Fruit fly (Drosophila melanogaster) whole organism, embryonic: ENCODE measurements around the gene CG43120.
A peak's percentile ranks its signal among the peaks of the same experiment; 100 is the strongest.

ENCODE experiments used
- ATbp ChIP-seq: fragments of 200-800 bp; sonication (Bioruptor generic); optimal IDR thresholded peaks from 2 replicates; lab custom pipeline; 2017; ENCODE audit warnings: missing biosample characterization, mild to moderate bottlenecking, missing genetic modification characterization, missing genetic modification reagents
- B-H1 ChIP-seq: fragments of 200-800 bp; sonication (Bioruptor generic); IDR thresholded peaks from 3 replicates; pipeline ENCODE4 v1.3.6; 2022; ENCODE audit warnings: missing biosample characterization, missing genetic modification characterization
- CG10321 ChIP-seq: fragments of 200-800 bp; sonication (Bioruptor generic); IDR thresholded peaks from 2 replicates; pipeline ENCODE4 v1.3.6; 2022; ENCODE audit warnings: missing biosample characterization, missing genetic modification characterization
- CG11093 ChIP-seq: fragments of 200-800 bp; sonication (Bioruptor generic); IDR thresholded peaks from 3 replicates; pipeline ENCODE4 v1.3.6; 2022; ENCODE audit warnings: missing biosample characterization, missing genetic modification characterization
- CG1233 ChIP-seq: fragments of 200-800 bp; sonication (Bioruptor generic); optimal IDR thresholded peaks from 4 replicates; lab custom pipeline; 2018; ENCODE audit warnings: missing biosample characterization, mild to moderate bottlenecking, missing genetic modification characterization
- CG13123 ChIP-seq: fragments of 200-800 bp; sonication (Bioruptor generic); optimal IDR thresholded peaks from 2 replicates; lab custom pipeline; 2016; ENCODE audit warnings: missing biosample characterization, missing genetic modification characterization
- CG14965 ChIP-seq: fragments of 200-800 bp; sonication (Bioruptor generic); optimal IDR thresholded peaks from 2 replicates; lab custom pipeline; 2016; ENCODE audit warnings: missing biosample characterization, missing genetic modification characterization, borderline replicate concordance
- CG1529 ChIP-seq: fragments of 200-800 bp; sonication (Bioruptor generic); optimal IDR thresholded peaks from 3 replicates; lab custom pipeline; 2018; ENCODE audit warnings: missing biosample characterization, missing genetic modification characterization
- CG15696 ChIP-seq: fragments of 200-800 bp; sonication (Bioruptor generic); optimal IDR thresholded peaks from 2 replicates; lab custom pipeline; 2019; ENCODE audit warnings: missing biosample characterization, mild to moderate bottlenecking, missing genetic modification characterization, moderate library complexity
- CG1647 ChIP-seq: fragments of 200-800 bp; sonication (Bioruptor generic); optimal IDR thresholded peaks from 3 replicates; lab custom pipeline; 2016; ENCODE audit warnings: missing biosample characterization, missing genetic modification characterization
- CG17829 ChIP-seq: fragments of 200-800 bp; optimal IDR thresholded peaks from 2 replicates; lab custom pipeline; 2019; ENCODE audit warnings: missing biosample characterization, mild to moderate bottlenecking, missing genetic modification characterization, moderate library complexity
- CG5245 ChIP-seq: fragments of 200-800 bp; sonication (Bioruptor generic); optimal IDR thresholded peaks from 3 replicates; lab custom pipeline; 2016; ENCODE audit warnings: missing biosample characterization, missing genetic modification characterization
- CG6683 ChIP-seq: fragments of 200-800 bp; sonication (Bioruptor generic); optimal IDR thresholded peaks from 2 replicates; lab custom pipeline; 2017; ENCODE audit warnings: missing biosample characterization, mild to moderate bottlenecking, missing genetic modification characterization, missing genetic modification reagents
- CG6689 ChIP-seq: fragments of 200-800 bp; sonication (Bioruptor generic); IDR thresholded peaks from 2 replicates; pipeline ENCODE4 v1.3.6; 2022; ENCODE audit warnings: missing biosample characterization, missing genetic modification characterization
- CG6765 ChIP-seq: fragments of 200-800 bp; sonication (Bioruptor generic); optimal IDR thresholded peaks from 3 replicates; lab custom pipeline; 2017; ENCODE audit warnings: missing biosample characterization, mild to moderate bottlenecking, missing genetic modification characterization
- CG6813 ChIP-seq: fragments of 200-800 bp; sonication (Bioruptor generic); optimal IDR thresholded peaks from 2 replicates; lab custom pipeline; 2017; ENCODE audit warnings: missing biosample characterization, missing genetic modification characterization, mild to moderate bottlenecking, moderate library complexity, missing genetic modification reagents
- CG7556 ChIP-seq: fragments of 200-800 bp; sonication (Bioruptor generic); optimal IDR thresholded peaks from 2 replicates; lab custom pipeline; 2017; ENCODE audit warnings: missing biosample characterization, mild to moderate bottlenecking, missing genetic modification characterization
- CG9437 ChIP-seq: fragments of 200-800 bp; sonication (Bioruptor generic); optimal IDR thresholded peaks from 2 replicates; lab custom pipeline; 2018; ENCODE audit warnings: missing biosample characterization, mild to moderate bottlenecking, missing genetic modification characterization
- CG9797 ChIP-seq: fragments of 200-800 bp; sonication (Bioruptor generic); optimal IDR thresholded peaks from 3 replicates; lab custom pipeline; 2018; ENCODE audit warnings: missing biosample characterization, mild to moderate bottlenecking, missing genetic modification characterization
- Dad ChIP-seq: fragments of 200-800 bp; sonication (Bioruptor generic); optimal IDR thresholded peaks from 3 replicates; lab custom pipeline; 2016; ENCODE audit warnings: missing biosample characterization, missing genetic modification characterization
- ERR ChIP-seq: fragments of 200-800 bp; sonication (Bioruptor generic); optimal IDR thresholded peaks from 2 replicates; lab custom pipeline; 2016; ENCODE audit warnings: missing biosample characterization, missing genetic modification characterization
- Elba2 ChIP-seq: fragments of 200-800 bp; sonication (Bioruptor generic); optimal IDR thresholded peaks from 3 replicates; lab custom pipeline; 2016; ENCODE audit warnings: missing biosample characterization, missing genetic modification characterization
- HLH4C ChIP-seq: fragments of 200-800 bp; sonication (Bioruptor generic); IDR thresholded peaks from 3 replicates; pipeline ENCODE4 v1.3.6; 2022; ENCODE audit warnings: missing biosample characterization, missing genetic modification characterization; ENCODE audit not compliant: partially characterized antibody
- HLH54F ChIP-seq: fragments of 200-800 bp; sonication (Bioruptor generic); optimal IDR thresholded peaks from 3 replicates; lab custom pipeline; 2016; ENCODE audit warnings: missing biosample characterization, missing genetic modification characterization
- Hmx ChIP-seq: fragments of 200-800 bp; sonication (Bioruptor generic); optimal IDR thresholded peaks from 2 replicates; lab custom pipeline; 2016; ENCODE audit warnings: missing biosample characterization, missing genetic modification characterization
- Lim3 ChIP-seq: fragments of 200-800 bp; sonication (Bioruptor generic); IDR thresholded peaks from 2 replicates; pipeline ENCODE4 v1.3.6; 2022; ENCODE audit warnings: missing biosample characterization, missing genetic modification characterization
- Mad ChIP-seq: fragments of 200-800 bp; sonication (Bioruptor generic); optimal IDR thresholded peaks from 2 replicates; lab custom pipeline; 2016; ENCODE audit warnings: missing biosample characterization, missing genetic modification characterization
- NK7.1 ChIP-seq: fragments of 200-800 bp; sonication (Bioruptor generic); optimal IDR thresholded peaks from 3 replicates; lab custom pipeline; 2016; ENCODE audit warnings: missing biosample characterization, missing genetic modification characterization
- PHDP ChIP-seq: fragments of 200-800 bp; sonication (Bioruptor generic); optimal IDR thresholded peaks from 3 replicates; lab custom pipeline; 2018; ENCODE audit warnings: missing biosample characterization, mild to moderate bottlenecking, missing genetic modification characterization, moderate library complexity
- Ssrp ChIP-seq: fragments of 200-800 bp; sonication (Bioruptor generic); optimal IDR thresholded peaks from 2 replicates; lab custom pipeline; 2018; ENCODE audit warnings: missing biosample characterization, mild to moderate bottlenecking, missing genetic modification characterization, moderate library complexity
- Trl ChIP-seq, 3 experiments: fragments of >200 bp in 2 of 3; fragments of 200-800 bp in 1 of 3; sonication (Bioruptor generic) in 1 of 3; optimal IDR thresholded peaks; 2 replicates in 1 of 3; 3 replicates in 2 of 3; lab custom pipeline; 2016 to 2017; ENCODE audit warnings: missing biosample characterization in 1 of 3, missing genetic modification characterization in 1 of 3
- al ChIP-seq: fragments of 200-800 bp; sonication (Bioruptor generic); IDR thresholded peaks from 2 replicates; pipeline ENCODE4 v1.3.6; 2022; ENCODE audit warnings: missing biosample characterization, missing genetic modification characterization
- ap ChIP-seq: fragments of 200-800 bp; sonication (Bioruptor generic); IDR thresholded peaks from 2 replicates; pipeline ENCODE4 v1.3.6; 2022; ENCODE audit warnings: missing biosample characterization, missing genetic modification characterization
- bsh ChIP-seq, 2 experiments: fragments of 200-800 bp; sonication (Bioruptor generic); optimal IDR thresholded peaks; 2 replicates each; lab custom pipeline; 2017 to 2018; ENCODE audit warnings: mild to moderate bottlenecking in 2 of 2, missing biosample characterization in 2 of 2, missing genetic modification characterization in 2 of 2, moderate library complexity in 1 of 2
- caup ChIP-seq: fragments of 200-800 bp; sonication (Bioruptor generic); optimal IDR thresholded peaks from 3 replicates; lab custom pipeline; 2017; ENCODE audit warnings: missing biosample characterization, mild to moderate bottlenecking, missing genetic modification characterization, moderate library complexity; ENCODE audit not compliant: severe bottlenecking
- dm ChIP-seq: fragments of 200-800 bp; sonication (Bioruptor generic); optimal IDR thresholded peaks from 3 replicates; lab custom pipeline; 2016; ENCODE audit warnings: missing biosample characterization, missing genetic modification characterization
- en ChIP-seq: fragments of 200-800 bp; sonication (Bioruptor generic); optimal IDR thresholded peaks from 2 replicates; lab custom pipeline; 2016; ENCODE audit warnings: missing biosample characterization, missing genetic modification characterization
- ftz-f1 ChIP-seq: fragments of 200-800 bp; sonication (Bioruptor generic); optimal IDR thresholded peaks from 2 replicates; lab custom pipeline; 2016; ENCODE audit warnings: missing biosample characterization, missing genetic modification characterization
- gfzf ChIP-seq: fragments of 200-800 bp; sonication (Bioruptor generic); optimal IDR thresholded peaks from 2 replicates; lab custom pipeline; 2016; ENCODE audit warnings: missing biosample characterization, mild to moderate bottlenecking, missing genetic modification characterization, moderate library complexity
- gsb-n ChIP-seq: fragments of 200-800 bp; sonication (Bioruptor generic); optimal IDR thresholded peaks from 3 replicates; lab custom pipeline; 2018; ENCODE audit warnings: missing biosample characterization, mild to moderate bottlenecking, missing genetic modification characterization
- lab ChIP-seq: fragments of 200-800 bp; sonication (Bioruptor generic); optimal IDR thresholded peaks from 3 replicates; lab custom pipeline; 2017; ENCODE audit warnings: missing biosample characterization, missing genetic modification characterization, mild to moderate bottlenecking, moderate library complexity, missing genetic modification reagents
- lola ChIP-seq, 3 experiments: fragments of >200 bp in 2 of 3; fragments of 200-800 bp in 1 of 3; sonication (Bioruptor generic) in 1 of 3; optimal IDR thresholded peaks; 2 replicates each; lab custom pipeline; 2017 to 2019; ENCODE audit warnings: missing biosample characterization in 3 of 3, missing genetic modification characterization in 3 of 3, mild to moderate bottlenecking in 1 of 3, moderate library complexity in 1 of 3
- mirr ChIP-seq: fragments of 200-800 bp; sonication (Bioruptor generic); optimal IDR thresholded peaks from 3 replicates; lab custom pipeline; 2018; ENCODE audit warnings: missing biosample characterization, mild to moderate bottlenecking, missing genetic modification characterization
- mld ChIP-seq: fragments of 200-800 bp; sonication (Bioruptor generic); IDR thresholded peaks from 3 replicates; pipeline ENCODE4 v1.3.6; 2022; ENCODE audit warnings: missing biosample characterization, missing genetic modification characterization; ENCODE audit not compliant: partially characterized antibody
- nau ChIP-seq: fragments of 200-800 bp; sonication (Bioruptor generic); optimal IDR thresholded peaks from 3 replicates; lab custom pipeline; 2017; ENCODE audit warnings: missing biosample characterization, mild to moderate bottlenecking, missing genetic modification characterization, missing genetic modification reagents
- pita ChIP-seq: fragments of 200-800 bp; sonication (Bioruptor generic); optimal IDR thresholded peaks from 2 replicates; lab custom pipeline; 2017; ENCODE audit warnings: missing biosample characterization, mild to moderate bottlenecking, missing genetic modification characterization
- sima ChIP-seq: fragments of 200-800 bp; sonication (Bioruptor generic); optimal IDR thresholded peaks from 2 replicates; lab custom pipeline; 2016; ENCODE audit warnings: missing biosample characterization, missing genetic modification characterization
- ssp ChIP-seq: fragments of 200-800 bp; sonication (Bioruptor generic); IDR thresholded peaks from 2 replicates; pipeline ENCODE4 v1.3.6; 2022; ENCODE audit warnings: missing biosample characterization, missing genetic modification characterization
- ttk ChIP-seq: fragments of 200-800 bp; sonication (Bioruptor generic); IDR thresholded peaks from 2 replicates; pipeline ENCODE4 v2.1.2; 2022; ENCODE audit warnings: missing biosample characterization, missing genetic modification characterization
- twi ChIP-seq: fragments of 200-800 bp; optimal IDR thresholded peaks from 2 replicates; lab custom pipeline; 2019; ENCODE audit warnings: missing biosample characterization, mild to moderate bottlenecking, missing genetic modification characterization, moderate library complexity

The CG43120 gene

DNA sequence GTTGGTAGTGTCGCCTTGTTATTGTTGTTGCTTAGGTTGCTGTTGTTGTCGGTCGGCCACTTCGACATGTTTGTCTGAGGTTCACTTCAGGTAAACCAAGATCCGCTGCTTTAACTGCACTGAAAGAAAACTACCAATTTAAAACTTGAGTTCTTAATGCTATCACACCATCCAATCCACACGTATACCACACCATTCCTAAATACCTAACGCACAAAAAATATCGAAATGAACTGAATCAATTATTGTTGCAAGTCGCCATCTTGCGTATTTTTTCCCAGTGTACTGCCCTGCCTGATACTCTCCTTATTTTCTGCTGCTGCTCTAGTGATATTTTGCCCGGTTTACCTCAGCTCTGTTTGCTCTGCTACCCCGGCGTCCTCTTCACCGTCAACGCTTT, 42.8 kb upstream of the CG43120 start (continued):
- peak; percentile 20 for TF ChIP-seq CG15696
- TF ChIP-seq HLH4C, result no peak
- TF ChIP-seq ERR (GFP tag; lab: Kevin White, UChicago), result peak; percentile 38
- TF ChIP-seq bsh (GFP tag; optimal IDR thresholded peaks at IDR 0.05; lab: Kevin White, UChicago), result peak; percentile 71 to 77
- TF ChIP-seq CG6683 (GFP tag; lab: Kevin White, UChicago), result no peak
- TF ChIP-seq sima (GFP tag; lab: Kevin White, UChicago), result peak; percentile 65
- peak; percentile 70 for TF ChIP-seq lab
- peak; percentile 31 for TF ChIP-seq CG1529 (GFP tag; lab: Kevin White, UChicago)
- no peak for TF ChIP-seq Hmx
- TF ChIP-seq al (GFP tag; lab: Robert Waterston, UW), result no peak
- TF ChIP-seq Mad (GFP tag; lab: Kevin White, UChicago), result peak; percentile 11
- TF ChIP-seq Trl (optimal IDR thresholded peaks at IDR 0.05; lab: Kevin White, UChicago), result no peak
- peak; percentile 87 for TF ChIP-seq Trl (GFP tag; optimal IDR thresholded peaks at IDR 0.05; lab: Kevin White, UChicago)
- peak in 1 of 3 experiments; percentile 39 for TF ChIP-seq lola (GFP tag; optimal IDR thresholded peaks at IDR 0.05; lab: Kevin White, UChicago)
- peak; percentile 29; the same call in 1 of the 3 replicates for TF ChIP-seq B-H1
- no peak for TF ChIP-seq ftz-f1
- TF ChIP-seq HLH54F (GFP tag; lab: Kevin White, UChicago), result peak; percentile 49
- peak; percentile 48 for TF ChIP-seq gsb-n (tag; lab: Kevin White, UChicago)
- no peak for TF ChIP-seq pita (GFP tag; lab: Kevin White, UChicago)
- TF ChIP-seq dm (GFP tag; lab: Kevin White, UChicago), result peak; percentile 13
- TF ChIP-seq CG5245, result peak; percentile 54
- TF ChIP-seq CG17829 (tag; lab: Kevin White, UChicago), result peak; percentile 75
- TF ChIP-seq caup (GFP tag; lab: Kevin White, UChicago), result peak; percentile 47
- TF ChIP-seq ssp (GFP tag; lab: Robert Waterston, UW), result 0 out of 2 replicates have a peak, but pooled peaks have one; percentile 26
- TF ChIP-seq gfzf, result no peak
- TF ChIP-seq Dad (GFP tag; lab: Kevin White, UChicago), result peak; percentile 52
- TF ChIP-seq nau (GFP tag; lab: Kevin White, UChicago), result no peak
- TF ChIP-seq CG9797 (GFP tag; lab: Kevin White, UChicago), result no peak
- peak; percentile 38 for TF ChIP-seq NK7.1
- peak; percentile 48 for TF ChIP-seq Ssrp (tag; lab: Kevin White, UChicago)
- TF ChIP-seq ATbp (GFP tag; lab: Kevin White, UChicago), result peak; percentile 56
- TF ChIP-seq CG7556 (GFP tag; lab: Kevin White, UChicago), result peak; percentile 58
- no peak for TF ChIP-seq CG14965 (GFP tag; lab: Kevin White, UChicago)
- peak; percentile 50 for TF ChIP-seq CG6813 (GFP tag; lab: Kevin White, UChicago)
- TF ChIP-seq CG6765 (GFP tag; lab: Kevin White, UChicago), result no peak
- peak; percentile 75 for TF ChIP-seq CG6689 (GFP tag; lab: Robert Waterston, UW)
- TF ChIP-seq en (GFP tag; lab: Kevin White, UChicago), result peak; percentile 42
- peak; percentile 55 for TF ChIP-seq PHDP (tag; lab: Kevin White, UChicago)
- peak; percentile 65; the same call in 2 of the 3 replicates for TF ChIP-seq CG11093
- TF ChIP-seq ap (GFP tag; lab: Robert Waterston, UW), result peak; percentile 57
- peak; percentile 28 for TF ChIP-seq CG9437 (GFP tag; lab: Kevin White, UChicago)
- peak; percentile 23 for TF ChIP-seq CG1233 (GFP tag; lab: Kevin White, UChicago)
- TF ChIP-seq mirr (GFP tag; lab: Kevin White, UChicago), result no peak
- TF ChIP-seq Lim3 (GFP tag; lab: Robert Waterston, UW), result no peak
- peak; percentile 51 for TF ChIP-seq CG1647
- TF ChIP-seq mld, result no peak
- peak; percentile 39 for TF ChIP-seq ttk
- TF ChIP-seq Elba2 (GFP tag; lab: Kevin White, UChicago), result no peak
- TF ChIP-seq twi (tag; lab: Kevin White, UChicago), result no peak
- TF ChIP-seq CG10321 (GFP tag; lab: Robert Waterston, UW), result no peak
- peak; percentile 24 for TF ChIP-seq CG13123 (GFP tag; lab: Kevin White, UChicago)
